Fruit fly (Drosophila melanogaster): Measurements from ENCODE around the gene IntS12.

Gene IntS12

DNA sequence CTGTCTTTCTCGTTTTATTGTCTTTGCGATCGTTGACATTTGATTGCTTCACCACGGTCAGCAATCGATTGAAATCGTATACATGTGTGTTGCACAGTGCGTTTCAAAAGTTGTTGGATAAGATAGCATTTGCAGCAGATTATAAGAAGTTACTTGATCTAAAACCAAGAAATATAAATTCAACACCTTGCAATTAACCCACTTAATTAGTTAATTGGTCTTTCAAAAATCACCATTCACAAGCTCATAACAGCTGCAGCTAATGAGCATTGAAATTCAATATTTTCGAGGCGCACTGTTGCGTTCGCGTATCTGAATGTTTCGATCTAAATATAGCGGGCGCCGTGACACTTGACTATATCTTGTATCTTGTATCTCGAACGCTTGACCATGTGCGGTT, 29.6 kb downstream of the IntS12 start (continued):
- TF ChIP-seq CG3163 (GFP tag; optimal IDR thresholded peaks at IDR 0.05), result no peak
- TF ChIP-seq CG7357 (GFP tag; IDR thresholded peaks at IDR 0.05), result no peak
- TF ChIP-seq aop (GFP tag; IDR thresholded peaks at IDR 0.05), result no peak
- TF ChIP-seq CG10267 (tag; optimal IDR thresholded peaks at IDR 0.05), result peak; percentile 1
- no peak for TF ChIP-seq psq (GFP tag; optimal IDR thresholded peaks at IDR 0.05)
- TF ChIP-seq CG6765 (GFP tag; optimal IDR thresholded peaks at IDR 0.05), result no peak
- no peak for TF ChIP-seq ewg (GFP tag; optimal IDR thresholded peaks at IDR 0.05)
- no peak for TF ChIP-seq emc (GFP tag; optimal IDR thresholded peaks at IDR 0.05)
- no peak for TF ChIP-seq CG6272 (GFP tag; IDR thresholded peaks at IDR 0.05)
- TF ChIP-seq Hsf (GFP tag; optimal IDR thresholded peaks at IDR 0.05), result peak; percentile 25
- TF ChIP-seq CG15479 (GFP tag; optimal IDR thresholded peaks at IDR 0.05), result no peak
- no peak for TF ChIP-seq Usf (GFP tag; optimal IDR thresholded peaks at IDR 0.05)
- TF ChIP-seq Ptx1 (GFP tag; IDR thresholded peaks at IDR 0.05), result peak; percentile 45
- TF ChIP-seq CG7271 (tag; optimal IDR thresholded peaks at IDR 0.05), result no peak
- no peak for TF ChIP-seq fu2 (GFP tag; optimal IDR thresholded peaks at IDR 0.05)
- no peak for TF ChIP-seq CG1233 (GFP tag; optimal IDR thresholded peaks at IDR 0.05)
- no peak for TF ChIP-seq crp (GFP tag; optimal IDR thresholded peaks at IDR 0.05)
- TF ChIP-seq jing (GFP tag; optimal IDR thresholded peaks at IDR 0.05), result peak; percentile 28
- no peak for TF ChIP-seq D19B (GFP tag; optimal IDR thresholded peaks at IDR 0.05)
- peak in 1 of 2 experiments; percentile 29 for TF ChIP-seq Pdp1 (GFP tag; optimal IDR thresholded peaks at IDR 0.05)
- TF ChIP-seq wor (GFP tag; IDR thresholded peaks at IDR 0.05), result no peak
- TF ChIP-seq CG5180 (GFP tag; optimal IDR thresholded peaks at IDR 0.05), result peak; percentile 29
- peak; percentile 14; the same call in 1 of the 2 replicates for TF ChIP-seq Rx (GFP tag; IDR thresholded peaks at IDR 0.05)
- TF ChIP-seq hth (optimal IDR thresholded peaks at IDR 0.05), result no peak
- TF ChIP-seq ranshi (GFP tag; IDR thresholded peaks at IDR 0.05), result peak; percentile 28; the same call in 1 of the 2 replicates
- no peak for TF ChIP-seq gcm (GFP tag; optimal IDR thresholded peaks at IDR 0.05)
- TF ChIP-seq CG11247 (GFP tag; IDR thresholded peaks at IDR 0.05), result no peak
- no peak for TF ChIP-seq kah (GFP tag; optimal IDR thresholded peaks at IDR 0.05)
- TF ChIP-seq CG2678 (tag; optimal IDR thresholded peaks at IDR 0.05), result peak; percentile 55
- TF ChIP-seq row (GFP tag; IDR thresholded peaks at IDR 0.05), result peak; percentile 74
- TF ChIP-seq Lhr (GFP tag; optimal IDR thresholded peaks at IDR 0.05), result no peak
- TF ChIP-seq CG11723 (GFP tag; optimal IDR thresholded peaks at IDR 0.05), result no peak
- no peak for TF ChIP-seq nom (GFP tag; optimal IDR thresholded peaks at IDR 0.05)
- TF ChIP-seq slp2 (GFP tag; optimal IDR thresholded peaks at IDR 0.05), result no peak
- TF ChIP-seq al (GFP tag; IDR thresholded peaks at IDR 0.05), result no peak
- no peak for TF ChIP-seq B-H2 (GFP tag; optimal IDR thresholded peaks at IDR 0.05)
- TF ChIP-seq CG18764 (GFP tag; optimal IDR thresholded peaks at IDR 0.05), result no peak
- peak; percentile 45 for TF ChIP-seq CG13424 (tag; optimal IDR thresholded peaks at IDR 0.05)
- no peak for TF ChIP-seq ERR (GFP tag; optimal IDR thresholded peaks at IDR 0.05)
- no peak for TF ChIP-seq CG42726 (GFP tag; IDR thresholded peaks at IDR 0.05; ENCODE audit: partially characterized antibody)
- no peak for TF ChIP-seq insv (GFP tag; optimal IDR thresholded peaks at IDR 0.05)
- no peak for TF ChIP-seq CG14860 (GFP tag; IDR thresholded peaks at IDR 0.05; ENCODE audit: partially characterized antibody)
- no peak for TF ChIP-seq nerfin-1 (tag; optimal IDR thresholded peaks at IDR 0.05)
- TF ChIP-seq crc (GFP tag; optimal IDR thresholded peaks at IDR 0.05), result no peak
- peak; percentile 26; the same call in 1 of the 2 replicates for TF ChIP-seq CG32532 (GFP tag; IDR thresholded peaks at IDR 0.05)
- TF ChIP-seq zfh1 (GFP tag; IDR thresholded peaks at IDR 0.05), result peak; percentile 41; the same call in 1 of the 3 replicates
- no peak for TF ChIP-seq TFAM (GFP tag; optimal IDR thresholded peaks at IDR 0.05)
- TF ChIP-seq Hr51 (GFP tag; optimal IDR thresholded peaks at IDR 0.05), result peak in 1 of 2 experiments; percentile 65
- TF ChIP-seq Stat92E (GFP tag; optimal IDR thresholded peaks at IDR 0.05), result no peak
- no peak for TF ChIP-seq chif (GFP tag; optimal IDR thresholded peaks at IDR 0.05)

Measured in whole organism, embryonic.